Worm (Caenorhabditis elegans) whole organism, L4 larva: ENCODE measurements around the gene F44F4.15.

ENCODE experiments used
- ZK337.2 ChIP-seq: fragments of 200-800 bp; sonication (Bioruptor generic); IDR thresholded peaks from 2 replicates; pipeline ENCODE4 v1.3.6; 2022; ENCODE audit warnings: missing genetic modification reagents, missing genetic modification characterization, missing compliant biosample characterization
- ceh-82 ChIP-seq: sonication (generic microtip); optimal IDR thresholded peaks from 2 replicates; lab custom pipeline; 2017; ENCODE audit warnings: missing biosample characterization, missing genetic modification characterization
- dpl-1 ChIP-seq: fragments of 150-350 bp; optimal IDR thresholded peaks from 2 replicates; lab custom pipeline; 2014; ENCODE audit warnings: missing biosample characterization, missing genetic modification reagents, missing genetic modification characterization
- lir-3 ChIP-seq: sonication (generic microtip); optimal IDR thresholded peaks from 2 replicates; lab custom pipeline; 2016; ENCODE audit warnings: mild to moderate bottlenecking, missing genetic modification characterization, missing compliant biosample characterization
- mdl-1 ChIP-seq, 2 experiments: fragments of 150-350 bp in 1 of 2; sonication (generic microtip) in 1 of 2; optimal IDR thresholded peaks; 2 replicates each; lab custom pipeline; 2014 to 2017; ENCODE audit warnings: missing biosample characterization in 2 of 2, missing genetic modification characterization in 2 of 2
- nhr-77 ChIP-seq: fragments of 150-350 bp; optimal IDR thresholded peaks from 2 replicates; lab custom pipeline; 2014; ENCODE audit warnings: missing biosample characterization, missing genetic modification characterization
- unc-130 ChIP-seq: sonication (generic microtip); optimal IDR thresholded peaks from 2 replicates; lab custom pipeline; 2016; ENCODE audit warnings: missing genetic modification reagents, missing genetic modification characterization, missing compliant biosample characterization
- vab-7 ChIP-seq: fragments of 200-800 bp; sonication (Bioruptor generic); IDR thresholded peaks from 2 replicates; pipeline ENCODE4 v1.3.6; 2022; ENCODE audit warnings: missing genetic modification reagents, missing genetic modification characterization, missing compliant biosample characterization
- ztf-11 ChIP-seq: fragments of 150-350 bp; optimal IDR thresholded peaks from 2 replicates; lab custom pipeline; 2014; ENCODE audit warnings: missing biosample characterization, missing genetic modification characterization

DNA sequence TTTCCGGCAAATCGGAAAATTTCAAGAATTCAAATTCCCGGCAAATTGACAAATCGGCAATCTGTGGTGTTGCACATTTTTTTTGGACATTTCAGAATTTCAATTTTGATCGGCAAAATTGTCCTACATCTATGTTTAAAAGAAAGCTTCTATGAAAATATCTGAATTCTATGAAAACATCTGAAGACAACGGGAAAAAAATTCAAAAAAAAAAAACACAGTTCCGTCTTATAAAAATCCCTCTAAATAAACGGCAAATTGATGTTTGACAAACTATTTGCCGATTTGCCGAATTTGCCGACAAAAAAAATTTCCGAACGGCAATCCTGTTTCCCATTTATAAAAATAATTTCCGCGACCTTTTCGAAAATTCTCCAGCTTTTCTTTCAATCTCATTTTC lies at the start of gene F44F4.15:
- no peak for TF ChIP-seq nhr-77 (tag; lab: Kevin White, UChicago)
- no peak for TF ChIP-seq lir-3
- no peak for TF ChIP-seq dpl-1 (GFP tag; lab: Kevin White, UChicago)
- no peak for TF ChIP-seq mdl-1 (tag; optimal IDR thresholded peaks at IDR 0.05; lab: Kevin White, UChicago)
- TF ChIP-seq ZK337.2 (GFP tag; lab: Robert Waterston, UW): no peak
- TF ChIP-seq vab-7 (GFP tag; lab: Robert Waterston, UW): no peak
- TF ChIP-seq ztf-11: no peak
- TF ChIP-seq ceh-82 (tag; lab: Kevin White, UChicago): no peak
- TF ChIP-seq unc-130 (GFP tag; lab: Kevin White, UChicago): no peak
